Worm (Caenorhabditis elegans) whole organism, late embryonic: ENCODE results near the gene C55B6.1.

ENCODE experiments used
- C08G9.2 ChIP-seq: sonication (generic microtip); optimal IDR thresholded peaks from 2 replicates; lab custom pipeline; 2016; ENCODE audit warnings: mild to moderate bottlenecking, missing genetic modification characterization, moderate library complexity, missing compliant biosample characterization
- F13H6.1 ChIP-seq: sonication (generic microtip); optimal IDR thresholded peaks from 2 replicates; lab custom pipeline; 2016; ENCODE audit warnings: missing genetic modification characterization, missing compliant biosample characterization
- K02D7.2 ChIP-seq: sonication (generic microtip); optimal IDR thresholded peaks from 2 replicates; lab custom pipeline; 2017; ENCODE audit warnings: mild to moderate bottlenecking, missing genetic modification characterization, missing compliant biosample characterization
- T23F11.4 ChIP-seq: fragments of 200-800 bp; sonication (Bioruptor generic); optimal IDR thresholded peaks from 2 replicates; lab custom pipeline; 2018; ENCODE audit warnings: mild to moderate bottlenecking, missing genetic modification characterization, missing compliant biosample characterization
- ama-1 ChIP-seq: fragments of 150-350 bp; optimal IDR thresholded peaks from 2 replicates; lab custom pipeline; 2014
- dve-1 ChIP-seq: sonication (generic microtip); optimal IDR thresholded peaks from 2 replicates; lab custom pipeline; 2017; ENCODE audit warnings: antibody characterized with exemption, mild to moderate bottlenecking, missing genetic modification characterization, missing compliant biosample characterization
- nhr-232 ChIP-seq: sonication (generic microtip); optimal IDR thresholded peaks from 2 replicates; lab custom pipeline; 2016; ENCODE audit warnings: missing genetic modification characterization, missing compliant biosample characterization
- ref-2 ChIP-seq: sonication (generic microtip); optimal IDR thresholded peaks from 2 replicates; lab custom pipeline; 2016; ENCODE audit warnings: missing genetic modification characterization, missing compliant biosample characterization
- sdc-2 ChIP-seq: sonication (generic microtip); optimal IDR thresholded peaks from 2 replicates; lab custom pipeline; 2016; ENCODE audit warnings: missing genotype, missing genetic modification characterization, missing compliant biosample characterization
- sox-4 ChIP-seq: sonication (generic microtip); optimal IDR thresholded peaks from 2 replicates; lab custom pipeline; 2017; ENCODE audit warnings: mild to moderate bottlenecking, missing genetic modification characterization, inconsistent platforms, missing compliant biosample characterization
- tbx-2 ChIP-seq: sonication (generic microtip); optimal IDR thresholded peaks from 2 replicates; lab custom pipeline; 2016; ENCODE audit warnings: missing genetic modification characterization, missing compliant biosample characterization
- unc-86 ChIP-seq: sonication (generic microtip); optimal IDR thresholded peaks from 2 replicates; lab custom pipeline; 2016; ENCODE audit warnings: missing genetic modification characterization, missing compliant biosample characterization

- TF ChIP-seq sox-4 (tag; lab: Kevin White, UChicago) (no peak), ref-2 (tag; lab: Kevin White, UChicago) (no peak), K02D7.2 (no peak), ama-1 (lab: Kevin White, UChicago) (no peak), T23F11.4 (GFP tag; lab: Kevin White, UChicago) (no peak), tbx-2 (tag; lab: Kevin White, UChicago) (no peak), F13H6.1 (tag; lab: Kevin White, UChicago) (no peak), sdc-2 (tag; lab: Kevin White, UChicago) (no peak), unc-86 (tag; lab: Kevin White, UChicago) (no peak), dve-1 (tag; lab: Kevin White, UChicago) (no peak), nhr-232 (no peak), C08G9.2 (tag; lab: Kevin White, UChicago) (no peak)
Observed at ce11 chrX:7151189-7151857, 48.8 kb upstream of the C55B6.1 start, which contains the start of gene lam-2.
